Worm (Caenorhabditis elegans): ENCODE measurements around the gene agr-1.
"Not testable (repeated sequence)": the region's sequence is repeated elsewhere in the genome, so short reads cannot be mapped to it uniquely, and the experiment has no call there.

agr-1 gene

DNA sequence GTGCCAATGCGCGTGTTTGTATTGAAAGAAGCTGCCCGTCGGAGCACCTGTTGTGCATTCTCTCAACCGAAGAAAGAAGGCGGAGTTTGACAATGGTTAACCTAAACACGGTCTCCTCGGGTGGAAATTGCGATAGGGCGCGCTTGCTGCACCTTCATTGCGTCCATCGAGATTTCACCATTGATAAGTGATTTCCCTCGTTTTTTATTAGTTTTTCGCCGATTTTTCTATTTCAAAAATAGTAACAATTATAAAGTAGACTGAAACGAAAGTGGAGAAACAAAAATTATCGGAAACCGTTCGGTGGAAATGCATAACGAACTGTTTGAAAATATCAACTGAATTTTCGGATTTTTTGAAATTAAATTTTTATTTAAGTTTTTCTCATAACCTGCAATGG, at the start of gene agr-1:
Gene agr-1, minus strand, starts transcription at position 101 of the 400 bp plus-strand sequence.
- not testable (repeated sequence) for TF ChIP-seq ceh-43 (GFP tag; optimal IDR thresholded peaks at IDR 0.05); nhr-2 (tag; optimal IDR thresholded peaks at IDR 0.05); sem-2 (GFP tag; optimal IDR thresholded peaks at IDR 0.05)

DNA sequence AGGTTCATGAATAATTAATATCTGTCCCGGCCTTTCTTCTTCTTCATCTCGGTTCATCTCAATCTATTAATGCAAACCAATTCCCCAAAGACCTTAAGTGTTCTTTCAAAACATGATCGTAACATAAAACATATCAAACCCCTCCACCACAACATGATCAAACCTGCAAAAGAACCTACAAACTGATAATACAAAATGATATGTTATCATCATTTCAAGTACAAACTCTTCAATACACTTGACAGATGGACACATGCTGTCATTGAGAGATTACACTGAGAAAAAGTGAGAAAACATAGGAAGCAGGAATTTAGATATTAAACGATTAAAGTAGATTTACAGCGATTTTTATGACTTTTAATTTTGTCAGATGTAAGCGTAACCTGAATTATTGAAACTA, 49.5 kb upstream of the agr-1 start:
- TF ChIP-seq unc-62 (GFP tag; optimal IDR thresholded peaks at IDR 0.05) (peak; percentile 91), nhr-237 (tag; optimal IDR thresholded peaks at IDR 0.05) (no peak)

DNA sequence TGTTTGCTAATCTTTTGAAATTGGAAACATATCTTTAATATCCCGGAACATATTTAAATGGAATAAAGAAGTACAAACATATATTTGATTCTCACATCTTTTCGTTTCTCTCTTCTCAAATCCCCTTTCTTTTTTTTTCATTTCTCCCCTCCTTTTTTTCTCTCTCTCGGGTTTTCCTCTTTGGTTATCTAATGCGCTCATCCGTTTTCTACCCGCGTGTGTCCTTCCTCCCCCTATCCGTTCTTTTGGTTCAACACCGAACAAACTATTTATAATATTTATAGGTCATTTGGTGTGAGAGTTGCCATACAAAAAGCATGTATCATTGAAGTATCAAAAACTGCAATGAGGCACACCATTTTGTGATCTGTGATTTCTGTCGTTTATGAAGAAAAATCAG, 48.9 kb upstream of the agr-1 start:
- no peak for TF ChIP-seq mep-1 (tag; optimal IDR thresholded peaks at IDR 0.05)
- no peak for TF ChIP-seq elt-3 (tag; optimal IDR thresholded peaks at IDR 0.05)
- peak; percentile 6 for TF ChIP-seq unc-120 (tag; optimal IDR thresholded peaks at IDR 0.05; ENCODE audit: poor library complexity, severe bottlenecking)
- TF ChIP-seq nhr-28 (tag; optimal IDR thresholded peaks at IDR 0.05) = no peak
- TF ChIP-seq drap-1 (GFP tag; optimal IDR thresholded peaks at IDR 0.05) = no peak
- TF ChIP-seq ces-1 (GFP tag; optimal IDR thresholded peaks at IDR 0.05) = peak; percentile 14
- no peak for TF ChIP-seq ham-2 (GFP tag; optimal IDR thresholded peaks at IDR 0.05)

DNA sequence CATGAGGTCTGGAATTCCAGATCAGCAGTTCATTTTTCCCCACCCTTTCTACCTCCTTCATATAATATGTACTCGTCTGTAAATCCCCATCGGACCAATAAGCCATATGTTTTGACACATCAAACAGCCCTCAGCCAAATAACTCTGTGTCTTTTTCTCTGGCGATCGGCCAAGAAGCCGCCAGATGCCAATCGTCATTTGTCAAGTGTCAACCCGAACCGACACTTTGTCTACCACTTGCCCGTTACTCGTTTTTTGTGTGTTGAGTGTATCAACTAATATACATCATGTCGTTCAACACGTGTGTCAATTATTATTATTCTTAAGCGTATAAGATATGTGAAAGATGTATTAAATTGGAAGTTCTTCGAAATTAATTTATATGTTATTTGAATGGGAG, 48.3 kb upstream of the agr-1 start:
- TF ChIP-seq unc-120 (tag; optimal IDR thresholded peaks at IDR 0.05; ENCODE audit: poor library complexity, severe bottlenecking) (peak; percentile 47), cnd-1 (tag; optimal IDR thresholded peaks at IDR 0.05) (no peak), hlh-1 (tag; optimal IDR thresholded peaks at IDR 0.05) (peak; percentile 88), tbx-8 (GFP tag; optimal IDR thresholded peaks at IDR 0.05) (no peak), nhr-28 (tag; optimal IDR thresholded peaks at IDR 0.05) (no peak), unc-62 (GFP tag; optimal IDR thresholded peaks at IDR 0.05) (peak; percentile 98), nhr-2 (tag; optimal IDR thresholded peaks at IDR 0.05) (peak; percentile 73)

DNA sequence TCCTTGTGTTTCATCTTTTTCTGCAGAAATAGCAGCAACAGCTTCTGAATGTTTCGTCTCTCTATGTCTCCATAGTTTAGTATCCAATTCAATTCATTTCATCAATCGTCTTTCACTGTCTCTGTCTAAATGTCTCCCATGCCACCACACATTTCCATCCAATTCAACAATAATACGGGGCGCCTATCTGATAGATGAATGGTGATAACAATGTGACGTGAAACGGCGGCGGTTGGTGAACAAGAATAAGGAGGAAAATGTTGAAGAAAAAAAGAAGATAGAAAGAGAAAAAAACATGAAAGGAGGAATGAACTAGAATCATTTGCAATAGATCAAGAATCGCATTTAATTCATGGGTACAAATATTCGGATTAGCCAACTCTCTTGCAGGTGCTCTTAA, 47.4 kb upstream of the agr-1 start:
- TF ChIP-seq M03D4.4 (tag; optimal IDR thresholded peaks at IDR 0.05) (no peak), zip-8 (tag; optimal IDR thresholded peaks at IDR 0.05) (no peak), ztf-11 (tag; optimal IDR thresholded peaks at IDR 0.05) (no peak), mep-1 (tag; optimal IDR thresholded peaks at IDR 0.05) (no peak), nhr-2 (tag; optimal IDR thresholded peaks at IDR 0.05) (no peak), ceh-43 (GFP tag; optimal IDR thresholded peaks at IDR 0.05) (no peak), nhr-76 (tag; optimal IDR thresholded peaks at IDR 0.05) (no peak), snpc-4 (tag; optimal IDR thresholded peaks at IDR 0.05) (no peak), lin-13 (tag; optimal IDR thresholded peaks at IDR 0.05) (no peak), pha-4 (tag; optimal IDR thresholded peaks at IDR 0.05) (no peak), sem-2 (GFP tag; optimal IDR thresholded peaks at IDR 0.05) (no peak), cnd-1 (tag; optimal IDR thresholded peaks at IDR 0.05) (no peak), hlh-1 (tag; optimal IDR thresholded peaks at IDR 0.05) (peak; percentile 39), ham-2 (GFP tag; optimal IDR thresholded peaks at IDR 0.05) (no peak), nhr-12 (tag; optimal IDR thresholded peaks at IDR 0.05) (no peak), nhr-237 (tag; optimal IDR thresholded peaks at IDR 0.05) (no peak), unc-62 (GFP tag; optimal IDR thresholded peaks at IDR 0.05) (peak; percentile 95), lsy-2 (tag; optimal IDR thresholded peaks at IDR 0.05) (no peak), lin-32 (GFP tag; optimal IDR thresholded peaks at IDR 0.05) (no peak), unc-120 (tag; optimal IDR thresholded peaks at IDR 0.05; ENCODE audit: poor library complexity, severe bottlenecking) (peak; percentile 46), ceh-39 (tag; optimal IDR thresholded peaks at IDR 0.05) (no peak), mab-5 (tag; optimal IDR thresholded peaks at IDR 0.05) (no peak), sptf-1 (tag; optimal IDR thresholded peaks at IDR 0.05) (no peak), tbx-8 (GFP tag; optimal IDR thresholded peaks at IDR 0.05) (no peak), mls-2 (tag; optimal IDR thresholded peaks at IDR 0.05) (no peak), nhr-28 (tag; optimal IDR thresholded peaks at IDR 0.05) (no peak), ceh-83 (GFP tag; optimal IDR thresholded peaks at IDR 0.05) (no peak), elt-3 (tag; optimal IDR thresholded peaks at IDR 0.05) (no peak), bed-3 (GFP tag; optimal IDR thresholded peaks at IDR 0.05) (no peak), flh-1 (GFP tag; optimal IDR thresholded peaks at IDR 0.05) (no peak), unc-39 (tag; optimal IDR thresholded peaks at IDR 0.05) (no peak), drap-1 (GFP tag; optimal IDR thresholded peaks at IDR 0.05) (no peak), ces-1 (GFP tag; optimal IDR thresholded peaks at IDR 0.05) (peak; percentile 24), blmp-1 (tag; optimal IDR thresholded peaks at IDR 0.05) (no peak), elt-1 (tag; optimal IDR thresholded peaks at IDR 0.05; ENCODE audit: borderline replicate concordance, insufficient read depth) (peak; percentile 61)
